Worm (Caenorhabditis elegans) whole organism, L4/young adult: ENCODE results near the gene rnh-1.1.

Experiments
- W03F9.2 ChIP-seq: fragments of 150-350 bp; optimal IDR thresholded peaks from 2 replicates; lab custom pipeline; 2014; ENCODE audit warnings: missing biosample characterization, missing genetic modification characterization
- him-1 ChIP-seq: sonication (generic microtip); optimal IDR thresholded peaks from 2 replicates; lab custom pipeline; 2016; ENCODE audit warnings: missing genotype, missing genetic modification reagents, missing genetic modification characterization, missing compliant biosample characterization

DNA sequence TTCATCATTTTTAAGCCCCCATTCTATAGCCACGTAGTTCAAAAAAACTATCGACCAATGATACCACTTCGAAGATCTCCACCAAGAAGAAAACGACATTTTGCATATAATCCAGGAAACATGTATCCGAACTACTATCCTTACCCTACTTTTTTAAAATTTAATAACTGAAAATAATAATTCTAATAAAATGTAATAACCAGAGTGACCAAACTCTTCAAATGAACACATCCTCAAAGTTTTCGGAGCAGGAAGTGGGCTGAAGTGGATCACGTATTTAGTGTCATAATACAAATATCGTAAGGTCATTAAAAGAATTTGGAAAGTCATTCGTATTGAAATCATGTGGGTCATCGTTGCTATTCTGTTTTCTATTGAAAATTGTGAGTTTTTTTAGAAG, 51.9 kb downstream of the rnh-1.1 start, which contains the start of gene F35D2.6:
- no peak for TF ChIP-seq W03F9.2 (tag; lab: Kevin White, UChicago)
- no peak for TF ChIP-seq him-1
